Fruit fly (Drosophila melanogaster): ENCODE results near the gene mex1.

Gene mex1

DNA sequence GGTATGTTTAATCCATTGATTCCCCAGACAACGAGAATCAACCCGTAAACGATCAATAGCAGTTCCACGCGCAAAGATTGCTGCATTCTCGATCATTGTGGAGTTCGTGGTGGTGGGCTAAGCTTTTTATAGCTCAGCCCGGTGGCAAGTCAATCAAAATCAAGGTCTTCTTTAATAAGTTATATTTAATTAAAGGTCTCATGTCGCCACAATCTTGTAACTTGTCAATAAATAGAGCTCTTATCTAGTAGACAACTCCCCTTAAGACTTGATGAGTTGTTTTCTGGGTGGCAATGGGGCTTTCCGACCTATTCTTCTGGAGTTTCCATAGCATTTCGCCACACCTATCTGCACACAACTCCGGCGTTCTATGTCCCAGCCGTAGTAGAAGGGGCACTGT, 8.7 kb upstream of the mex1 start, which contains the start of gene CG42728:
Gene CG42728, minus strand, starts transcription at position 101 of the 400 bp plus-strand sequence.
- TF ChIP-seq noc (tag; optimal IDR thresholded peaks at IDR 0.05): no peak

DNA sequence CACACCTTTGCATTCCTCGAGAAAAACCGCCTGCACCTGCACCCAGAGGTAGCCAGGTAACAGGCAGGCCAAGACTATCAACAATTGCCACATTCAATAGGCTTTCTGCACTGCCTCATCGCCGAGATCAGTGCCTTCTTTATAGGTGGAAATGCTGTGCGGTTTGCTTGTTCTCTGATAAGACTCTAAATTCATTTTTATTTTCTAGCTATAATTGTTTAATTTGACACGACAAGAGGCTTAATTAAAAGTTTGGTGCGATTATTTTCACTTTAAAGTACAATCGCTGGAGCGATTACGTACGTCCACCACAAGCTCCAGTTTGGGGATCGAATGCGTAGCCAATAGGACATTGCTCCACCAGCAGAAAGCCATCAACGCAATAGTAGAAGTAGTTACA, 8.0 kb upstream of the mex1 start, which contains the start of gene CG42729:
Gene CG42729, minus strand, starts transcription at position 101 of the 400 bp plus-strand sequence.
- no peak for TF ChIP-seq noc (tag; optimal IDR thresholded peaks at IDR 0.05)

DNA sequence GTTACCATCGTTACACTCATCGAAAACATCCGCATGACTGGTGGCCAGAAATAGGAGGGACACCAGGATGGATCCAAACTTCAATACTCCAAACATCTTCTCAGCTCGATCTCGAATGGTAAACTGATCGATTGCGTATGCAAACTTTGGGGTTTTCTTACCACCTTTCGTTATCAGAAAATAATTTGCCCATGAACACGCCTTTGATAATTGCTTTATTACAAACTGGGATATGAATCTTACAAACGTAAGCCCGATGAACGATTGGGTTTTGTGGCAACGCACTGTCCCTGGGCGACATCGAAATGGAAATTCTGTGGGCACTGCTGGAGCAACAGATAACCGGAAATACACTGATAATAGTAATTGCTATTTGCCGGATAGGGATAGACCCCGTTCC, 7.3 kb upstream of the mex1 start, which contains the start of gene CG33985:
Gene CG33985, minus strand, starts transcription at position 101 of the 400 bp plus-strand sequence.
- no peak for TF ChIP-seq noc (tag; optimal IDR thresholded peaks at IDR 0.05)

DNA sequence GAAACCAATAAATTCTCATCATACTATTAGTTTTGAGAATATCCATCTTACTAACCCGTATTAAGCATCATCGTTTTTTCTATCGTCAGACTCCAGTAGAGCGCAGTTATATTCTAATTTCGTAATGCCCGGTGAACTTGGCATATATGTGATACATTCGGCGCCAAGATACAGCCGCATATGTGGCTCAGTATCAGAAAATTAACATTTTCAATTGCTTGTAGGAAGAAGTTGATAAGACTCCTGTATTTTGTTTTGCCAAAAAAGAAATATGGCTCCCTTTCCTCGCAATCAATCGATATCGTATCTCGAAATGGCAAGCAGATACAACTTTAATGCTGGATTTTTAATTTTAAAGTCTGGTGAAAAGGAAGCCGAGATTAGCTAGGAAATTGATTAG, 5.8 kb upstream of the mex1 start, which contains the start of gene CG33986:
Gene CG33986, minus strand, starts transcription at position 101 of the 400 bp plus-strand sequence.
- no peak for TF ChIP-seq noc (tag; optimal IDR thresholded peaks at IDR 0.05)

dm6 chr3L:15523806-15524346, 4.5 kb upstream of the mex1 start, which contains the start of gene CG7945:
Gene CG7945, minus strand, starts transcription at chr3L:15524137.
- TF ChIP-seq noc (tag; optimal IDR thresholded peaks at IDR 0.05): no peak

DNA sequence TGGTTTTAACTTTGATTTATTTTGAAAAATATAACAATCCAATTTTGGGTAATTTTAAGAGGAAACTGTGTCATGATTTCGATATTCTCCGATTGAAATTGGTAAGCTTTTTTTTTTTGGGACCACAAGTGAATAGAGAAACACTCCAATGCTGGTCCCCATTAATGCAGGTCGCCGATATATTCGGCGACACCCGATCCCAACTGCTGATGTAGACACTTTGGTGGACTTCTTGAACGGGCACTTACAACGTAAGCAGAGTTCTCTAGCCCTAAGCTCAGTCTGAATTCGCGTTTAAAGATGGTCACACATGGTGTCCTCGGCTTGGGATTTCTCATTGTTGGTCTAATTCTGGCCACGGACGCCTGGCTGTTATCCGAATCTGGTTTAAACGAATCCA, 928 bp upstream of the mex1 start, which contains the start of gene yellow-k:
Gene yellow-k, plus strand, starts transcription at position 301 of the 400 bp plus-strand sequence.
- TF ChIP-seq noc (tag; optimal IDR thresholded peaks at IDR 0.05): no peak

DNA sequence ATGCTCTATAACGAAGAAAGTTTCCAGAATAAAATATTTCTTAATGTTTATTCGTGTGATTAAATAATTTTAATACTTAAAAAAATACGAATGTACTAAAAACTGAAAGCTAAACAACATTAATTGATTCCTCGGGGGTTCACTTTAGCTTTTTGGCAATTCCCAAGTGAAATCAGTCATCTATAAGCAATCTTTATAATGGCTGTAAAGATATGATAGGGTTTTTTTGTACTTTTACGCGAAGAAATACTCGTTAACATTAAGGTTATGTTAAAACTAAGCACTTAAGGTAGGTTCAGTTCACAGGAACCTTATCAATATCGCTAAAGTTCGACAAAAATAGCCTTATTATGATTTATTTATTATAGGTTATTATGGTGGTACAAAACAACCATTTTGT, 528 bp upstream of the mex1 start:
- no peak for TF ChIP-seq noc (tag; optimal IDR thresholded peaks at IDR 0.05)

DNA sequence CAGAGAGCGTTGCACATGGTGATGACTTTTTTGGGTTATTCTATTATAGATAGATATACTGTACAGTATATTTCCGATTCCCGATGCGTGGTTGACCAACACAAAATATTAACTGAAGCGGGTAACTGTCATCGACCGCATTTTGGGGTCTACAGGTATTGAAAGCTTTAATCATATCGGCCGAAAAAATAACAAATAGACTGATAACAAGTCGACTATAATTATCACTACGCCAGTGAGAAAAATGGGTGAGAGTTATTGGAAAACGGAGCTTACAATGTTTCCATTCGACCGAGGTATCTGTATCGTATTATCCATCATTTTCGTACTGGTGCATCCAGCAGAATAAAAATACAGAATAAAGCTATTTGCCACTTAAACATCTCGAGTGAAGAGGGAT, 1.0 kb downstream of the mex1 start:
- TF ChIP-seq noc (tag; optimal IDR thresholded peaks at IDR 0.05): no peak

dm6 chr3L:15517508-15517907, 1.9 kb downstream of the mex1 start:
- TF ChIP-seq noc (tag; optimal IDR thresholded peaks at IDR 0.05): no peak

DNA sequence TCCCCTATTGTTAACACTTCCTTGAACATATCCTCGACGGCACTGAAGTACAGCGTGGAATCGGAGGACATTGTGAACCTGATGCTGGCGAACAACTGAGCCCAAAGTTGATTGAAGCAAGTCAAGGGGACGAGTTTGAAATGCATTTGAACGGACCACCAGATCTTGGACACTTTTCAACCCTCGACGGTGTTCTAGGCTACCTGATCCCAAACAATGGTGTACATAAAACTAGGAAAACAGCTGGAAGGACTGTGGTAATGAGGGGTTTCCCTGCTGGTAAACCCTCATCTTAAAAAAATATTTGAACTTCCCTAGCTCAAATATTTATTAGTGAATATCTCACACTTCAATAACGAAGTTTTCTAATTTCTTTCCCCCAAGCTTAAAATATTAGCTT, 2.4 kb downstream of the mex1 start, which contains the start of gene CG13454:
Gene CG13454, minus strand, starts transcription at position 101 of the 400 bp plus-strand sequence.
- TF ChIP-seq noc (tag; optimal IDR thresholded peaks at IDR 0.05): no peak

DNA sequence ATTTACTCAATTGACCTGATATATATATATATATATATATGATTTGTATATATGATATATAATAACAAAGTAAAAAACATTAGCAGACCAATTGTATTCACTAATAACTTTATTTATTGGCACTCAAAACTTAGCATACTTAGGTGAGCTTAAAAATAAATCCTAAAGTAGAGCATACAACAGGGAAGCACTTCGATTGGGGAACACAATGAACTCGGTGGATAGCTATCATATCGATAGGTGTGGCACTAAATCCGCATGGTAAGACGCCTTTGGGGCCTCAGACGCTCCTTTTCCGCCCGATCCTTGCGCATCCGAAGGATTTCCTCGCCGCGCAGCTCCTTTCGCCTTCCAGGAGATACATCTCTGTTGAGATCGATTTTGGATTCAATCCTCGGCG, 3.0 kb downstream of the mex1 start:
- no peak for TF ChIP-seq noc (tag; optimal IDR thresholded peaks at IDR 0.05)

DNA sequence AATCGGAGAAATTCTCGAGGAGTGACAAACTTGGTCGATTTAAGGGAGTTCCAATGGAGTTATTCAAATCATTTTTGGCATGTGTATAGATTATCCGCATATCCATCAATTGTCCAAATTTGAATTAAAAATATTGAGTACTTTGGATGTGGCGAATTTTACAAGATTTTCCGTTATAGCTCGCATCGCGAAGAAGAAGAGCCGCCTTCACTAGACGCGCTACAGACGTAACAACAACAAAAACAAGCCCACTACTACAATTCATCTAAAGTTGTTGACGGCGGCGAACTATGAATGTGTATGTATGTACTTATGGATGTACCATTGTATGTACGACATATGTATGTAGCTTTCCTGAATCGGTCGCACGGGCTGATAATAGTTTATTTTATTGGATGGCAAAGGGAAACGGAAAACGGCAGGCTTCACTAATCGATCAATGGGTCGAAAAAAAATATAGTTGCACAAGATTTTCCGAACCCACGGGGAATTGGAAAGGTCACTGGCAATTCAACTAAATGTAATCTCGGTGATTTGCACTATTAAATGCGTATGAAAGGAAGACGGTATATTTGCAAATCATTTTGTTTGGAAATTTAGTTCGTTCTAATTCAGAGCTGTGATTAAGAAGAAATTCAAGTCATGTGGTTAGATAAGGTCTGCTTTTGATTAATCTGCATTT, 4.4 kb downstream of the mex1 start:
- peak; percentile 3 for TF ChIP-seq noc (tag; optimal IDR thresholded peaks at IDR 0.05)

DNA sequence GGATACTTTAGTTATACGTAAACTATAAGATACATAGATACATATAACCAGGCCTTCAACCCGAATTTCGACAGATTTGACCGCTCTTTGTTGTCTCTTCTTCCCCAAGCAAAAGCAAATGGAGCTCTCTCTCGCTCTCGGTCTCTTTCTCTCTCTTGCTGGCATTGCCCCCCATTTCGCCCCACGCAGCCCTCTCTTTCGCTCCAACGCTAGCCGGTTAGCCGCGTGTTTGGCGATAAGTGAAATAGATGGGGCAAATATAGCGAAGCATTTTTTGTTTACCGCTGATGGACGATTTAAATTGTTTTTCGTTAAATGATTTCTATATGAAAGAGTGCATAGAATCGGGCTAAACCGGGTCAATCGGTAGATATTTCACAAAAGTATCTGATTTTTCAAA, 5.0 kb downstream of the mex1 start:
- TF ChIP-seq noc (tag; optimal IDR thresholded peaks at IDR 0.05): peak; percentile 61

- TF ChIP-seq noc (tag; optimal IDR thresholded peaks at IDR 0.05): peak; percentile 42
Measured at dm6 chr3L:15513726-15514125, 5.7 kb downstream of the mex1 start.

DNA sequence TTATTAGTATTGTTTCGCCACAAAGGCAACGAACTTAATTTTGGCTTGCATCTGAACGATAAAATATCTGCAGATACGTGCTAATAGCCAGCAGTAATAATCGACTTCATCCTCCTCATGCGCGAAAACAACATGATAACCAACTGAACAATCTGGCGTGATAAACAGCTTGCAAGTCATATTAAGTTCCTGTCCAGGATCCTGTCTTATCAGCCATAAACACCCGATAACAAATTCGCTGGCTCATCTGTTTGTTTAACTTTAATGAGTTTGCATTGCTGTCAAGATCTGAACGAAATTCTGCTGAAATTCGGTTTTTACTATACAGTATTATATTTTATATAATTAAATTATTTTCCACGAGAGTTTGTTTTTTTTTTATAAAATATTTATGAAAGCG, 6.1 kb downstream of the mex1 start:
- no peak for TF ChIP-seq noc (tag; optimal IDR thresholded peaks at IDR 0.05)

dm6 chr3L:15511688-15512250, 7.6 kb downstream of the mex1 start:
- TF ChIP-seq noc (tag; optimal IDR thresholded peaks at IDR 0.05): no peak

DNA sequence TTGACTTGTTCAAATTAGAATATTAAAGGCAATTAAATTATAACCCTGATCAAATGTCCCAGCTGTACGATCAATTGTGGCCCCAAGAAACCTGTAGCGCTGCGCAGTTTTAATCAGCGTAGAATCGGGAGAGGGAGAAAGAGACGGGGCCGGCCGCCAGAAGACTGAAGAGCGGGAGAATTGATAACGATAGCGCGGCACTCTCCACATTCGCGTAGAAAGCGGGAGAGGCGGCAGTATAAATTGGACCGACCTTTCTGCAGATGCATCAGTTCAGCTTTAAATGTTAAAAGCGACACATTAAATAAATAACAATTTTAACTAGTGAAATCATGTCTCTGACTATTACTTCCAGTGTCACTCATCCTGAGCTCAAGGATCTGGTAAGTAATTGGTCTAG, 8.6 kb downstream of the mex1 start, which contains the start of gene MsrA:
Gene MsrA, plus strand, starts transcription at position 266 of the 400 bp plus-strand sequence.
- peak; percentile 16 for TF ChIP-seq noc (tag; optimal IDR thresholded peaks at IDR 0.05)
